Worm (Caenorhabditis elegans): ENCODE measurements around the gene mep-1.

ce11 chrIV:11574331-11574730 lies 49.9 kb downstream of the mep-1 start:
- TF ChIP-seq unc-62 (GFP tag; optimal IDR thresholded peaks at IDR 0.05) (no peak), pha-4 (tag; optimal IDR thresholded peaks at IDR 0.05) (no peak), mdl-1 (tag; optimal IDR thresholded peaks at IDR 0.05) (no peak), nhr-28 (tag; optimal IDR thresholded peaks at IDR 0.05) (no peak), ceh-82 (tag; optimal IDR thresholded peaks at IDR 0.05) (no peak)
